Fruit fly (Drosophila melanogaster) whole organism, embryonic: Measurements from ENCODE around the gene Prx4.

Source experiments
- B-H2 ChIP-seq: fragments of 200-800 bp; sonication (Bioruptor generic); optimal IDR thresholded peaks from 2 replicates; lab custom pipeline; 2018; ENCODE audit warnings: missing biosample characterization, mild to moderate bottlenecking, missing genetic modification characterization
- CG10431 ChIP-seq: fragments of 200-800 bp; sonication (Bioruptor generic); optimal IDR thresholded peaks from 3 replicates; lab custom pipeline; 2018; ENCODE audit warnings: missing biosample characterization, mild to moderate bottlenecking, missing genetic modification characterization
- CG11504 ChIP-seq: fragments of 200-800 bp; sonication (Bioruptor generic); optimal IDR thresholded peaks from 3 replicates; lab custom pipeline; 2019; ENCODE audit warnings: missing biosample characterization, mild to moderate bottlenecking, missing genetic modification characterization, moderate library complexity
- CG11696 ChIP-seq: fragments of 200-800 bp; sonication (Bioruptor generic); IDR thresholded peaks from 2 replicates; pipeline ENCODE4 v1.3.6; 2022; ENCODE audit warnings: missing biosample characterization, missing genetic modification characterization
- CG12769 ChIP-seq: fragments of 200-800 bp; sonication (Bioruptor generic); optimal IDR thresholded peaks from 2 replicates; lab custom pipeline; 2019; ENCODE audit warnings: missing biosample characterization, mild to moderate bottlenecking, missing genetic modification characterization, moderate library complexity
- CG15073 ChIP-seq: fragments of 200-800 bp; sonication (Bioruptor generic); optimal IDR thresholded peaks from 2 replicates; lab custom pipeline; 2016; ENCODE audit warnings: missing biosample characterization, missing genetic modification characterization
- CG15514 ChIP-seq: fragments of 200-800 bp; sonication (Bioruptor generic); optimal IDR thresholded peaks from 3 replicates; lab custom pipeline; 2017; ENCODE audit warnings: missing biosample characterization, missing genetic modification characterization, mild to moderate bottlenecking, moderate library complexity, missing genetic modification reagents
- CG17359 ChIP-seq: fragments of 200-800 bp; sonication (Bioruptor generic); optimal IDR thresholded peaks from 3 replicates; lab custom pipeline; 2018; ENCODE audit warnings: missing biosample characterization, mild to moderate bottlenecking, missing genetic modification characterization, moderate library complexity
- CG31365 ChIP-seq: fragments of 200-800 bp; sonication (Bioruptor generic); optimal IDR thresholded peaks from 2 replicates; lab custom pipeline; 2018; ENCODE audit warnings: missing biosample characterization, mild to moderate bottlenecking, missing genetic modification characterization
- CG32532 ChIP-seq: fragments of 200-800 bp; sonication (Bioruptor generic); IDR thresholded peaks from 2 replicates; pipeline ENCODE4 v1.3.6; 2022; ENCODE audit warnings: missing biosample characterization, missing genetic modification characterization
- CG3847 ChIP-seq: fragments of 200-800 bp; sonication (Bioruptor generic); IDR thresholded peaks from 2 replicates; pipeline ENCODE4 v1.3.6; 2022; ENCODE audit warnings: missing biosample characterization, missing genetic modification characterization
- CG4328 ChIP-seq: fragments of 200-800 bp; sonication (Bioruptor generic); optimal IDR thresholded peaks from 3 replicates; lab custom pipeline; 2017; ENCODE audit warnings: missing biosample characterization, missing genetic modification reagents, missing genetic modification characterization
- CG6272 ChIP-seq: fragments of 200-800 bp; sonication (Bioruptor generic); IDR thresholded peaks from 2 replicates; pipeline ENCODE4 v1.3.6; 2022; ENCODE audit warnings: missing biosample characterization, missing genetic modification characterization
- CG7271 ChIP-seq: fragments of 200-800 bp; sonication (Bioruptor generic); optimal IDR thresholded peaks from 2 replicates; lab custom pipeline; 2018; ENCODE audit warnings: missing biosample characterization, mild to moderate bottlenecking, missing genetic modification characterization, moderate library complexity
- CG7556 ChIP-seq: fragments of 200-800 bp; sonication (Bioruptor generic); optimal IDR thresholded peaks from 2 replicates; lab custom pipeline; 2017; ENCODE audit warnings: missing biosample characterization, mild to moderate bottlenecking, missing genetic modification characterization
- Chrac-16 ChIP-seq: fragments of 200-800 bp; sonication (Bioruptor generic); optimal IDR thresholded peaks from 3 replicates; lab custom pipeline; 2016; ENCODE audit warnings: missing biosample characterization, missing genetic modification characterization
- Deaf1 ChIP-seq: fragments of 200-800 bp; optimal IDR thresholded peaks from 3 replicates; lab custom pipeline; 2019; ENCODE audit warnings: missing biosample characterization, mild to moderate bottlenecking, missing genetic modification characterization, moderate library complexity
- Dip3 ChIP-seq: fragments of 200-800 bp; sonication (Bioruptor generic); optimal IDR thresholded peaks from 3 replicates; lab custom pipeline; 2016; ENCODE audit warnings: missing biosample characterization, missing genetic modification characterization
- Doc2 ChIP-seq: fragments of 200-800 bp; sonication (Bioruptor generic); IDR thresholded peaks from 2 replicates; pipeline ENCODE4 v1.3.6; 2022; ENCODE audit warnings: missing biosample characterization, missing genetic modification characterization
- Eip74EF ChIP-seq, 2 experiments: fragments of 200-800 bp in 1 of 2; fragments of >200 bp in 1 of 2; sonication (Bioruptor generic) in 1 of 2; optimal IDR thresholded peaks; 2 replicates each; lab custom pipeline; 2017 to 2019; ENCODE audit warnings: missing biosample characterization in 2 of 2, missing genetic modification characterization in 2 of 2, mild to moderate bottlenecking in 1 of 2, moderate library complexity in 1 of 2
- Ets65A ChIP-seq: fragments of 200-800 bp; sonication (Bioruptor generic); peaks from one replicate; lab custom pipeline; 2016; ENCODE audit warnings: missing biosample characterization, missing genetic modification characterization
- Fer1 ChIP-seq: fragments of 200-800 bp; sonication (Bioruptor generic); optimal IDR thresholded peaks from 2 replicates; lab custom pipeline; 2017; ENCODE audit warnings: missing biosample characterization, mild to moderate bottlenecking, missing genetic modification characterization
- GATAe ChIP-seq: fragments of 200-800 bp; sonication (Bioruptor generic); conservative IDR thresholded peaks from 2 replicates; pipeline ENCODE4 v1.3.6; 2022; ENCODE audit warnings: missing biosample characterization, missing genetic modification characterization
- HmgD ChIP-seq: fragments of 200-800 bp; sonication (Bioruptor generic); optimal IDR thresholded peaks from 3 replicates; lab custom pipeline; 2016; ENCODE audit warnings: missing biosample characterization, missing genetic modification characterization
- HmgZ ChIP-seq: fragments of 200-800 bp; sonication (Bioruptor generic); optimal IDR thresholded peaks from 2 replicates; lab custom pipeline; 2018; ENCODE audit warnings: missing biosample characterization, mild to moderate bottlenecking, missing genetic modification characterization
- Myb ChIP-seq: fragments of 200-800 bp; sonication (Bioruptor generic); optimal IDR thresholded peaks from 2 replicates; lab custom pipeline; 2016; ENCODE audit warnings: missing biosample characterization, missing genetic modification characterization
- NfI ChIP-seq: fragments of 200-800 bp; sonication (Bioruptor generic); optimal IDR thresholded peaks from 3 replicates; lab custom pipeline; 2018; ENCODE audit warnings: missing biosample characterization, mild to moderate bottlenecking, missing genetic modification characterization, moderate library complexity
- Oli ChIP-seq: fragments of 200-800 bp; sonication (Bioruptor generic); optimal IDR thresholded peaks from 2 replicates; lab custom pipeline; 2018; ENCODE audit warnings: missing biosample characterization, mild to moderate bottlenecking, missing genetic modification characterization, moderate library complexity
- Rx ChIP-seq: fragments of 200-800 bp; sonication (Bioruptor generic); IDR thresholded peaks from 2 replicates; pipeline ENCODE4 v1.3.6; 2022; ENCODE audit warnings: missing biosample characterization, missing genetic modification characterization
- Sox102F ChIP-seq: fragments of 200-800 bp; sonication (Bioruptor generic); optimal IDR thresholded peaks from 2 replicates; lab custom pipeline; 2018; ENCODE audit warnings: missing biosample characterization, mild to moderate bottlenecking, missing genetic modification characterization, moderate library complexity
- aop ChIP-seq: fragments of 200-800 bp; sonication (Bioruptor generic); IDR thresholded peaks from 2 replicates; pipeline ENCODE4 v1.3.6; 2022; ENCODE audit warnings: missing biosample characterization, missing genetic modification characterization
- ap ChIP-seq: fragments of 200-800 bp; sonication (Bioruptor generic); IDR thresholded peaks from 2 replicates; pipeline ENCODE4 v1.3.6; 2022; ENCODE audit warnings: missing biosample characterization, missing genetic modification characterization
- ase ChIP-seq: fragments of 200-800 bp; sonication (Bioruptor generic); IDR thresholded peaks from 3 replicates; pipeline ENCODE4 v1.3.6; 2022; ENCODE audit warnings: missing biosample characterization, missing genetic modification characterization
- ato ChIP-seq: fragments of 200-800 bp; sonication (Bioruptor generic); IDR thresholded peaks from 2 replicates; pipeline ENCODE4 v1.3.6; 2022; ENCODE audit warnings: missing biosample characterization, missing genetic modification characterization; ENCODE audit not compliant: partially characterized antibody
- dmrt99B ChIP-seq: fragments of 200-800 bp; sonication (Bioruptor generic); optimal IDR thresholded peaks from 2 replicates; lab custom pipeline; 2018; ENCODE audit warnings: missing biosample characterization, mild to moderate bottlenecking, missing genetic modification characterization, moderate library complexity
- en ChIP-seq: fragments of 200-800 bp; sonication (Bioruptor generic); optimal IDR thresholded peaks from 2 replicates; lab custom pipeline; 2016; ENCODE audit warnings: missing biosample characterization, missing genetic modification characterization
- gem ChIP-seq: fragments of 200-800 bp; sonication (Bioruptor generic); optimal IDR thresholded peaks from 2 replicates; lab custom pipeline; 2019; ENCODE audit warnings: missing biosample characterization, mild to moderate bottlenecking, missing genetic modification characterization, moderate library complexity
- gfzf ChIP-seq: fragments of 200-800 bp; sonication (Bioruptor generic); optimal IDR thresholded peaks from 2 replicates; lab custom pipeline; 2016; ENCODE audit warnings: missing biosample characterization, mild to moderate bottlenecking, missing genetic modification characterization, moderate library complexity
- grau ChIP-seq: fragments of 200-800 bp; optimal IDR thresholded peaks from 3 replicates; lab custom pipeline; 2019; ENCODE audit warnings: missing biosample characterization, mild to moderate bottlenecking, missing genetic modification characterization, moderate library complexity
- lov ChIP-seq, 2 experiments: fragments of 200-800 bp in 1 of 2; fragments of >200 bp in 1 of 2; sonication (Bioruptor generic) in 1 of 2; IDR thresholded peaks in 1 of 2; optimal IDR thresholded peaks in 1 of 2; 2 replicates in 1 of 2; 3 replicates in 1 of 2; pipeline versions ENCODE4 v1.3.6 to Lab custom; 2017 to 2022; ENCODE audit warnings: missing biosample characterization in 1 of 2, missing genetic modification characterization in 1 of 2
- p53 ChIP-seq: fragments of 200-800 bp; sonication (Bioruptor generic); optimal IDR thresholded peaks from 2 replicates; lab custom pipeline; 2016; ENCODE audit warnings: missing biosample characterization, missing genetic modification characterization
- pb ChIP-seq: fragments of 200-800 bp; sonication (Bioruptor generic); optimal IDR thresholded peaks from 3 replicates; lab custom pipeline; 2016; ENCODE audit warnings: missing biosample characterization, missing genetic modification characterization
- salm ChIP-seq: fragments of 200-800 bp; sonication (Bioruptor generic); optimal IDR thresholded peaks from 2 replicates; lab custom pipeline; 2018; ENCODE audit warnings: missing biosample characterization, mild to moderate bottlenecking, missing genetic modification characterization
- so ChIP-seq: fragments of 200-800 bp; sonication (Bioruptor generic); IDR thresholded peaks from 3 replicates; pipeline ENCODE4 v1.3.6; 2022; ENCODE audit warnings: missing biosample characterization, missing genetic modification characterization
- sob ChIP-seq: fragments of 200-800 bp; sonication (Bioruptor generic); IDR thresholded peaks from 2 replicates; pipeline ENCODE4 v1.3.6; 2022; ENCODE audit warnings: missing biosample characterization, missing genetic modification characterization
- sr ChIP-seq: fragments of 200-800 bp; sonication (Bioruptor generic); IDR thresholded peaks from 3 replicates; pipeline ENCODE4 v1.3.6; 2022; ENCODE audit warnings: missing biosample characterization, missing genetic modification characterization
- vfl ChIP-seq: fragments of 200-800 bp; sonication (Bioruptor generic); optimal IDR thresholded peaks from 2 replicates; lab custom pipeline; 2016; ENCODE audit warnings: missing biosample characterization, missing genetic modification characterization
- z ChIP-seq: fragments of 200-800 bp; sonication (Bioruptor generic); IDR thresholded peaks from 3 replicates; pipeline ENCODE4 v1.3.6; 2022; ENCODE audit warnings: missing biosample characterization, missing genetic modification characterization

The Prx4 gene

DNA sequence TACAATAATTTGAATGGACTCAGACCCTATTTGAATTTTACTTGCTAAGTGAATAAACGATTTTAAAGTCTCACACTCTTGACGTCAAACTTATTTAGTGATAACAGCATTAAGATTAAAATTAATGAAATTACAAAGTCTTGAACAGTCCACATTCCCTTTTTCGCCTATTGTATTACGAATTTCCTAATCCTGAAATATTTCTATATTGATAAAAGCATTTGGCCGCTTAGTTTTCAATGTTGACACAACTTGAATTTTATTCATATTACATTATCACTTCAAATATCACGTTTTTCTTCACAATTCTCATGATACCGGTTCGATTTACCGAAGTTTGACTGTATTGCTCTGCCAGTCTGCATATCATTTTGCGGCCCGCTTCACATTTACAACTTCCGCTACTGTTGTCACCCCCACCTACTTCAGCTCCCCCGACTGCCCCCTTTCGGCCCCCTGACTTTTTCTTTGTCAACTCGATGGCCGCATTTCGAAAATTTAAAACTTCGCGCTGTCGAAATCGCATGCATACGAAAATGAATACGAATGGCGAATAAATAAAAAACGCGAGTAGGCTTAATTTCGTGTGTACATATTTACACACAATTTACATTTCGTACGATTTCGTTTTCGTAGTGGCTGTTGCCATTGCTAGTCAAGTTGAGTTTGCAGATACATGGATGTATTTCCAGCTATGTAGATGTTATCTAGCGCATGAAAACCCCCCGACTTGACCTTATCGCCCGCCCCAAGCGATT, 36.4 kb downstream of the Prx4 start (continued):
- peak; percentile 47; the same call in 1 of the 2 replicates for TF ChIP-seq CG11696 (GFP tag; lab: Robert Waterston, UW)
- no peak for TF ChIP-seq Doc2
- TF ChIP-seq CG11504 (tag; lab: Kevin White, UChicago) = peak; percentile 71
- no peak for TF ChIP-seq ato (GFP tag; lab: Robert Waterston, UW)
- TF ChIP-seq Dip3 = peak; percentile 16
- no peak for TF ChIP-seq CG15073
- no peak for TF ChIP-seq GATAe (GFP tag; lab: Robert Waterston, UW)
- peak; percentile 16 for TF ChIP-seq HmgZ
- TF ChIP-seq CG10431 (GFP tag; lab: Kevin White, UChicago) = no peak
- no peak for TF ChIP-seq en (GFP tag; lab: Kevin White, UChicago)
- TF ChIP-seq p53 (GFP tag; lab: Kevin White, UChicago) = no peak
- peak; percentile 43 for TF ChIP-seq dmrt99B (tag; lab: Kevin White, UChicago)
- TF ChIP-seq lov (optimal IDR thresholded peaks at IDR 0.05; lab: Kevin White, UChicago) = no peak
- TF ChIP-seq lov (GFP tag; IDR thresholded peaks at IDR 0.05; lab: Robert Waterston, UW) = no peak
- TF ChIP-seq vfl (GFP tag; lab: Kevin White, UChicago) = no peak
- peak; percentile 68 for TF ChIP-seq Oli (tag; lab: Kevin White, UChicago)
- TF ChIP-seq sob = 0 out of 2 replicates have a peak, but pooled peaks have one; percentile 23
- TF ChIP-seq NfI (GFP tag; lab: Kevin White, UChicago) = peak; percentile 0
- TF ChIP-seq HmgD (GFP tag; lab: Kevin White, UChicago) = no peak
- TF ChIP-seq Fer1 = peak; percentile 79
- peak; percentile 19; the same call in 1 of the 2 replicates for TF ChIP-seq CG6272 (GFP tag; lab: Robert Waterston, UW)
- TF ChIP-seq CG32532 (GFP tag; lab: Robert Waterston, UW) = peak; percentile 13; the same call in 1 of the 2 replicates
- TF ChIP-seq salm (tag; lab: Kevin White, UChicago) = peak; percentile 24
- TF ChIP-seq Eip74EF (GFP tag; optimal IDR thresholded peaks at IDR 0.05; lab: Kevin White, UChicago) = peak; percentile 21 to 86
- TF ChIP-seq CG4328 = peak; percentile 46
- TF ChIP-seq ase (GFP tag; lab: Robert Waterston, UW) = no peak
- peak; percentile 48 for TF ChIP-seq CG7556 (GFP tag; lab: Kevin White, UChicago)
- TF ChIP-seq Deaf1 (tag; lab: Kevin White, UChicago) = peak; percentile 1
- TF ChIP-seq Ets65A (GFP tag; lab: Kevin White, UChicago) = no peak
- TF ChIP-seq sr (GFP tag; lab: Robert Waterston, UW) = 0 out of 3 replicates have a peak, but pooled peaks have one; percentile 42
- TF ChIP-seq pb = no peak
- TF ChIP-seq z (GFP tag; lab: Robert Waterston, UW) = no peak
- TF ChIP-seq CG12769 = peak; percentile 69
- no peak for TF ChIP-seq B-H2 (GFP tag; lab: Kevin White, UChicago)
- peak; percentile 9; the same call in 1 of the 2 replicates for TF ChIP-seq Rx (GFP tag; lab: Robert Waterston, UW)
- peak; percentile 66; the same call in 2 of the 3 replicates for TF ChIP-seq so
- TF ChIP-seq Sox102F (GFP tag; lab: Kevin White, UChicago) = peak; percentile 48
- TF ChIP-seq CG31365 = peak; percentile 27
- TF ChIP-seq CG7271 (tag; lab: Kevin White, UChicago) = no peak
- TF ChIP-seq grau (tag; lab: Kevin White, UChicago) = peak; percentile 87
- no peak for TF ChIP-seq Myb (GFP tag; lab: Kevin White, UChicago)
- TF ChIP-seq gem = peak; percentile 64
- TF ChIP-seq Chrac-16 (GFP tag; lab: Kevin White, UChicago) = no peak
- TF ChIP-seq CG3847 = no peak
- peak; percentile 35; the same call in 1 of the 2 replicates for TF ChIP-seq ap (GFP tag; lab: Robert Waterston, UW)
- TF ChIP-seq CG15514 (GFP tag; lab: Kevin White, UChicago) = peak; percentile 53
- peak; percentile 31 for TF ChIP-seq CG17359
- TF ChIP-seq gfzf (GFP tag; lab: Kevin White, UChicago) = no peak
- TF ChIP-seq aop (GFP tag; lab: Robert Waterston, UW) = peak; percentile 58; the same call in 1 of the 2 replicates
